Fruit fly (Drosophila melanogaster): ENCODE data around the gene CG11977.

DNA sequence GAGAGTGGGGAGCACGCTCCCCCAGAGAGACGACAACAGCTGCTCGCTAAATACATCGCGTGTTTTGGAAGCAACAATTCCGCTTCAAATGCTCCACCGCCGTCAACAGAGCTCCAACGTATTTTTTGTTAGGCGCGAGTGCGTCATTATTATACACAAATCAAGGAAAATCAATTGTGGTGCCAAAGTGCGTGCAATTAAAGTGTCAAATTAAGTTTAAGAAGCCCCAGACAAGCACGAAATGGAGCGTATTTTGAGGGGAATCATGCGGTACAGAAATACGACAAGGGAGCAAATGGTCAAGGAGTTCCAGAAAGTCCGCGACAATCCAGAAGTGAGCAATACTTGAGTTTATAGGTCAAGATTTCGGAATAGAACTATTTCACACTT is 16.7 kb upstream of the CG11977 start, which contains the start of gene CAHbeta:
- no peak for TF ChIP-seq usp (GFP tag; optimal IDR thresholded peaks at IDR 0.05)
- TF ChIP-seq CG8478 (optimal IDR thresholded peaks at IDR 0.05) = no peak
- no peak for TF ChIP-seq psq (optimal IDR thresholded peaks at IDR 0.05)
- no peak for TF ChIP-seq Dll (optimal IDR thresholded peaks at IDR 0.05)
- no peak for TF ChIP-seq EcR (GFP tag; optimal IDR thresholded peaks at IDR 0.05)
